Fruit fly (Drosophila melanogaster) whole organism: ENCODE measurements around the gene Jasper.

Experiments used
- CG8478 ChIP-seq: fragments of >200 bp; optimal IDR thresholded peaks from 2 replicates; lab custom pipeline; 2018; ENCODE audit warnings: inconsistent platforms
- Dll ChIP-seq: fragments of >200 bp; optimal IDR thresholded peaks from 2 replicates; lab custom pipeline; 2017
- EcR ChIP-seq, 2 experiments: fragments of >200 bp; optimal IDR thresholded peaks; 2 replicates each; lab custom pipeline; 2017; ENCODE audit warnings: missing biosample characterization in 2 of 2, missing genetic modification characterization in 2 of 2, missing genetic modification reagents in 2 of 2
- pan ChIP-seq: fragments of >200 bp; optimal IDR thresholded peaks from 2 replicates; lab custom pipeline; 2017
- psq ChIP-seq: fragments of >200 bp; optimal IDR thresholded peaks from 2 replicates; lab custom pipeline; 2017
- usp ChIP-seq: fragments of >200 bp; optimal IDR thresholded peaks from 2 replicates; lab custom pipeline; 2017; ENCODE audit warnings: missing biosample characterization, missing genetic modification characterization, mixed read lengths

Gene Jasper

dm6 chr3R:30050448-30050847 is 1.9 kb upstream of the Jasper start:
- TF ChIP-seq CG8478 (lab: Kevin White, UChicago): no peak
- TF ChIP-seq usp (GFP tag; lab: Kevin White, UChicago): no peak
- TF ChIP-seq pan (lab: Kevin White, UChicago): no peak
- no peak for TF ChIP-seq EcR (GFP tag; optimal IDR thresholded peaks at IDR 0.05; lab: Kevin White, UChicago)
- no peak for TF ChIP-seq psq (lab: Kevin White, UChicago)
- TF ChIP-seq Dll (lab: Kevin White, UChicago): no peak

- no peak for TF ChIP-seq Dll (lab: Kevin White, UChicago)
- TF ChIP-seq pan (lab: Kevin White, UChicago): no peak
- TF ChIP-seq CG8478 (lab: Kevin White, UChicago): no peak
- TF ChIP-seq psq (lab: Kevin White, UChicago): no peak
- no peak for TF ChIP-seq EcR (GFP tag; optimal IDR thresholded peaks at IDR 0.05; lab: Kevin White, UChicago)
- no peak for TF ChIP-seq usp (GFP tag; lab: Kevin White, UChicago)
Measured at dm6 chr3R:30051933-30052332, 381 bp upstream of the Jasper start, which contains the start of gene CG15528. CG15528 (minus strand) TSS chr3R:30052112.

- no peak for TF ChIP-seq usp (GFP tag; lab: Kevin White, UChicago)
Measured at dm6 chr3R:30055915-30056544, 3.7 kb downstream of the Jasper start, which contains the start of the genes Rpp14b and spn-A. Rpp14b (plus strand) TSS chr3R:30055957. spn-A (minus strand) TSS chr3R:30056037.

- no peak for TF ChIP-seq Dll (lab: Kevin White, UChicago)
- no peak for TF ChIP-seq pan (lab: Kevin White, UChicago)
- TF ChIP-seq usp (GFP tag; lab: Kevin White, UChicago): no peak
- TF ChIP-seq CG8478 (lab: Kevin White, UChicago): no peak
- TF ChIP-seq EcR (GFP tag; optimal IDR thresholded peaks at IDR 0.05; lab: Kevin White, UChicago): no peak
- no peak for TF ChIP-seq psq (lab: Kevin White, UChicago)
Measured at dm6 chr3R:30056592-30057135, 4.3 kb downstream of the Jasper start, which contains the start of the genes CG7950 and Rpp14a. CG7950 (plus strand) TSS chr3R:30056859. Rpp14a (plus strand) TSS chr3R:30056859.

- TF ChIP-seq psq (lab: Kevin White, UChicago) (peak; percentile 50), Dll (lab: Kevin White, UChicago) (no peak)
Measured at dm6 chr3R:30058057-30058868, 5.9 kb downstream of the Jasper start, which contains the start of gene sima. sima (plus strand) TSS chr3R:30058311.

- no peak for TF ChIP-seq Dll (lab: Kevin White, UChicago)
- TF ChIP-seq psq (lab: Kevin White, UChicago): no peak
- TF ChIP-seq EcR (GFP tag; optimal IDR thresholded peaks at IDR 0.05; lab: Kevin White, UChicago): no peak
- no peak for TF ChIP-seq CG8478 (lab: Kevin White, UChicago)
- no peak for TF ChIP-seq pan (lab: Kevin White, UChicago)
- no peak for TF ChIP-seq usp (GFP tag; lab: Kevin White, UChicago)
Measured at dm6 chr3R:30059944-30060343, 7.6 kb downstream of the Jasper start.

dm6 chr3R:30060451-30061153 is 8.3 kb downstream of the Jasper start:
- TF ChIP-seq psq (lab: Kevin White, UChicago) (no peak), CG8478 (lab: Kevin White, UChicago) (no peak), usp (GFP tag; lab: Kevin White, UChicago) (no peak), EcR (GFP tag; optimal IDR thresholded peaks at IDR 0.05; lab: Kevin White, UChicago) (no peak), pan (lab: Kevin White, UChicago) (no peak), Dll (lab: Kevin White, UChicago) (no peak)

dm6 chr3R:30061154-30061482 is 8.8 kb downstream of the Jasper start:
- TF ChIP-seq Dll (lab: Kevin White, UChicago) (no peak), psq (lab: Kevin White, UChicago) (no peak), pan (lab: Kevin White, UChicago) (no peak), usp (GFP tag; lab: Kevin White, UChicago) (no peak), EcR (GFP tag; optimal IDR thresholded peaks at IDR 0.05; lab: Kevin White, UChicago) (no peak), CG8478 (lab: Kevin White, UChicago) (no peak)

- TF ChIP-seq CG8478 (lab: Kevin White, UChicago): no peak
- no peak for TF ChIP-seq usp (GFP tag; lab: Kevin White, UChicago)
- TF ChIP-seq Dll (lab: Kevin White, UChicago): no peak
- no peak for TF ChIP-seq pan (lab: Kevin White, UChicago)
- TF ChIP-seq psq (lab: Kevin White, UChicago): no peak
- no peak for TF ChIP-seq EcR (GFP tag; optimal IDR thresholded peaks at IDR 0.05; lab: Kevin White, UChicago)
Measured at dm6 chr3R:30061980-30062379, 9.7 kb downstream of the Jasper start.

dm6 chr3R:30062543-30062942 is 10.2 kb downstream of the Jasper start:
- TF ChIP-seq psq (lab: Kevin White, UChicago) (no peak), pan (lab: Kevin White, UChicago) (no peak), usp (GFP tag; lab: Kevin White, UChicago) (no peak), Dll (lab: Kevin White, UChicago) (no peak), CG8478 (lab: Kevin White, UChicago) (no peak), EcR (GFP tag; optimal IDR thresholded peaks at IDR 0.05; lab: Kevin White, UChicago) (no peak)
